Worm (Caenorhabditis elegans) whole organism, L1 larva: ENCODE results near the gene ndua-12.

Experiments used
- ama-1 ChIP-seq: fragments of 150-350 bp; optimal IDR thresholded peaks from 2 replicates; lab custom pipeline; 2014
- fos-1 ChIP-seq: fragments of 150-350 bp; optimal IDR thresholded peaks from 2 replicates; lab custom pipeline; 2014; ENCODE audit warnings: missing biosample characterization, missing genetic modification characterization
- isw-1 ChIP-seq: fragments of 200-800 bp; sonication (Bioruptor generic); IDR thresholded peaks from 2 replicates; pipeline ENCODE4 v1.3.6; 2022; ENCODE audit warnings: missing genetic modification characterization, missing compliant biosample characterization
- lsy-2 ChIP-seq, 2 experiments: fragments of 150-350 bp; optimal IDR thresholded peaks; 2 replicates each; lab custom pipeline; 2014; ENCODE audit warnings: missing biosample characterization in 2 of 2, missing genetic modification characterization in 2 of 2
- mep-1 ChIP-seq: fragments of 150-350 bp; optimal IDR thresholded peaks from 2 replicates; lab custom pipeline; 2014; ENCODE audit warnings: missing biosample characterization, missing genetic modification characterization
- nhr-12 ChIP-seq: sonication (generic microtip); optimal IDR thresholded peaks from 2 replicates; lab custom pipeline; 2017; ENCODE audit warnings: missing biosample characterization, missing genetic modification characterization
- nhr-77 ChIP-seq: fragments of 150-350 bp; optimal IDR thresholded peaks from 2 replicates; lab custom pipeline; 2014; ENCODE audit warnings: missing biosample characterization, missing genetic modification characterization
- snpc-4 ChIP-seq: fragments of 150-350 bp; optimal IDR thresholded peaks from 2 replicates; lab custom pipeline; 2014; ENCODE audit warnings: missing biosample characterization, missing genetic modification characterization
- snu-23 ChIP-seq: sonication (generic microtip); optimal IDR thresholded peaks from 2 replicates; lab custom pipeline; 2016; ENCODE audit warnings: missing genetic modification characterization, missing compliant biosample characterization
- sox-4 ChIP-seq: sonication (generic microtip); optimal IDR thresholded peaks from 2 replicates; lab custom pipeline; 2016; ENCODE audit warnings: missing genetic modification characterization, missing compliant biosample characterization
- ztf-11 ChIP-seq, 2 experiments: sonication (generic microtip); optimal IDR thresholded peaks; 2 replicates each; lab custom pipeline; 2016 to 2017; ENCODE audit warnings: missing genetic modification characterization in 2 of 2, missing biosample characterization in 1 of 2, missing compliant biosample characterization in 1 of 2

DNA sequence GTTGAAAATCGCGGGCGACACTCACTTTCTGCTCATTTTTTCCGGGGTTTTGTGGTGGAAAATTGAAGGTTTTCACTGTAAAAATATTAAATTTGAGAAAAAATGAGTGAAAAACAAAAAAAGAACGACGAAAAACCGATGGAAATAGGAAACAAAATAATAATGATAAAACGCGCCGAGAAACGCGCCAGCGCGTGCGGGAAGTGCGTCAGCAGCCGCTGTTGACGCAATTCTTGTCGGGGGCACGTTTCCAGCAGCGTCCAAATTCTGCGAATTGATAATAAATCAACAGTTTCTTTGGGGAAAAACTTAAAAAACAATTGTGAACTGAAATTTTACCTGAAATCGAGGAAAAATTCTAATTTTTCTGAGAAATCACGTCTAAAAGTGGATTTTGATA is 6.2 kb upstream of the ndua-12 start, which contains the start of gene ubxn-2:
- TF ChIP-seq sox-4 (tag; lab: Kevin White, UChicago): peak; percentile 75
- TF ChIP-seq fos-1 (tag; lab: Kevin White, UChicago): peak; percentile 54
- no peak for TF ChIP-seq nhr-12
- peak in 1 of 2 experiments; percentile 80 for TF ChIP-seq ztf-11 (tag; optimal IDR thresholded peaks at IDR 0.05; lab: Kevin White, UChicago)
- TF ChIP-seq snpc-4 (tag; lab: Kevin White, UChicago): peak; percentile 73
- TF ChIP-seq mep-1 (tag; lab: Kevin White, UChicago): peak; percentile 93
- TF ChIP-seq lsy-2 (tag; optimal IDR thresholded peaks at IDR 0.05; lab: Kevin White, UChicago): peak; percentile 89 to 90
- TF ChIP-seq isw-1 (GFP tag; lab: Robert Waterston, UW): peak; percentile 87
- TF ChIP-seq snu-23: peak; percentile 92
- TF ChIP-seq nhr-77: peak; percentile 50
- no peak for TF ChIP-seq ama-1 (lab: Kevin White, UChicago)
